Worm (Caenorhabditis elegans) whole organism, mixed stage, embryonic: Measurements from ENCODE around the gene ref-1.
"Not testable (repeated sequence)": the region's sequence is repeated elsewhere in the genome, so short reads cannot be mapped to it uniquely, and the experiment has no call there.

Experiments
- M03D4.4 ChIP-seq: sonication (generic microtip); optimal IDR thresholded peaks from 2 replicates; lab custom pipeline; 2017; ENCODE audit warnings: mild to moderate bottlenecking, missing genetic modification characterization, missing compliant biosample characterization
- bed-3 ChIP-seq: fragments of 200-800 bp; sonication (Bioruptor generic); optimal IDR thresholded peaks from 3 replicates; lab custom pipeline; 2018; ENCODE audit warnings: mild to moderate bottlenecking, missing genetic modification characterization, moderate library complexity, missing compliant biosample characterization
- blmp-1 ChIP-seq: fragments of 150-350 bp; optimal IDR thresholded peaks from 2 replicates; lab custom pipeline; 2014; ENCODE audit warnings: missing biosample characterization, missing genetic modification characterization
- ceh-39 ChIP-seq: fragments of 150-350 bp; optimal IDR thresholded peaks from 2 replicates; lab custom pipeline; 2014; ENCODE audit warnings: missing biosample characterization, missing genetic modification characterization
- ceh-43 ChIP-seq: fragments of 200-800 bp; sonication (Bioruptor generic); optimal IDR thresholded peaks from 2 replicates; lab custom pipeline; 2018; ENCODE audit warnings: mild to moderate bottlenecking, missing genetic modification characterization, moderate library complexity, missing compliant biosample characterization
- ces-1 ChIP-seq: fragments of 150-350 bp; optimal IDR thresholded peaks from 2 replicates; lab custom pipeline; 2014; ENCODE audit warnings: missing biosample characterization, missing genetic modification reagents, missing genetic modification characterization
- cnd-1 ChIP-seq: fragments of 200-800 bp; sonication (Bioruptor generic); optimal IDR thresholded peaks from 2 replicates; lab custom pipeline; 2018; ENCODE audit warnings: mild to moderate bottlenecking, missing genetic modification characterization, missing compliant biosample characterization
- drap-1 ChIP-seq: fragments of 200-800 bp; sonication (Bioruptor generic); optimal IDR thresholded peaks from 3 replicates; lab custom pipeline; 2018; ENCODE audit warnings: mild to moderate bottlenecking, missing genetic modification characterization, missing compliant biosample characterization
- elt-1 ChIP-seq: sonication (generic microtip); optimal IDR thresholded peaks from 2 replicates; lab custom pipeline; 2017; ENCODE audit warnings: missing genetic modification characterization, mild to moderate bottlenecking, missing compliant biosample characterization, antibody characterized with exemption, moderate library complexity, borderline replicate concordance; ENCODE audit not compliant: insufficient read depth
- elt-3 ChIP-seq: fragments of 150-350 bp; optimal IDR thresholded peaks from 2 replicates; lab custom pipeline; 2014; ENCODE audit warnings: missing biosample characterization, missing genetic modification characterization
- flh-1 ChIP-seq: fragments of 200-800 bp; sonication (Bioruptor generic); optimal IDR thresholded peaks from 2 replicates; lab custom pipeline; 2018; ENCODE audit warnings: mild to moderate bottlenecking, missing genetic modification characterization, moderate library complexity, missing compliant biosample characterization
- ham-2 ChIP-seq: fragments of 200-800 bp; sonication (Bioruptor generic); optimal IDR thresholded peaks from 2 replicates; lab custom pipeline; 2018; ENCODE audit warnings: mild to moderate bottlenecking, missing genetic modification characterization, missing compliant biosample characterization
- hlh-1 ChIP-seq: fragments of 150-350 bp; optimal IDR thresholded peaks from 2 replicates; lab custom pipeline; 2014; ENCODE audit warnings: missing biosample characterization, missing genetic modification reagents, missing genetic modification characterization
- lin-13 ChIP-seq: fragments of 150-350 bp; optimal IDR thresholded peaks from 2 replicates; lab custom pipeline; 2014; ENCODE audit warnings: missing biosample characterization, missing genetic modification characterization
- lin-32 ChIP-seq: fragments of 200-800 bp; sonication (Bioruptor generic); optimal IDR thresholded peaks from 2 replicates; lab custom pipeline; 2018; ENCODE audit warnings: mild to moderate bottlenecking, missing genetic modification characterization, missing compliant biosample characterization
- lsy-2 ChIP-seq: fragments of 150-350 bp; optimal IDR thresholded peaks from 2 replicates; lab custom pipeline; 2014; ENCODE audit warnings: missing biosample characterization, missing genetic modification characterization
- mab-5 ChIP-seq: fragments of 150-350 bp; optimal IDR thresholded peaks from 2 replicates; lab custom pipeline; 2014; ENCODE audit warnings: missing biosample characterization, missing genetic modification characterization
- mep-1 ChIP-seq: fragments of 150-350 bp; optimal IDR thresholded peaks from 2 replicates; lab custom pipeline; 2017; ENCODE audit warnings: missing biosample characterization, missing genetic modification reagents, missing genetic modification characterization, inconsistent platforms
- mls-2 ChIP-seq: sonication (generic microtip); optimal IDR thresholded peaks from 2 replicates; lab custom pipeline; 2016; ENCODE audit warnings: mild to moderate bottlenecking, missing genetic modification characterization, moderate library complexity, missing compliant biosample characterization
- nhr-237 ChIP-seq: fragments of 150-350 bp; optimal IDR thresholded peaks from 2 replicates; lab custom pipeline; 2014; ENCODE audit warnings: missing biosample characterization, missing genetic modification characterization
- nhr-28 ChIP-seq: fragments of 150-350 bp; optimal IDR thresholded peaks from 2 replicates; lab custom pipeline; 2014; ENCODE audit warnings: missing biosample characterization, missing genetic modification characterization
- nhr-76 ChIP-seq: sonication (generic microtip); optimal IDR thresholded peaks from 2 replicates; lab custom pipeline; 2017; ENCODE audit warnings: missing biosample characterization, missing genetic modification characterization
- pha-4 ChIP-seq: fragments of 150-350 bp; optimal IDR thresholded peaks from 2 replicates; lab custom pipeline; 2018; ENCODE audit warnings: missing biosample characterization, missing genetic modification reagents, missing genetic modification characterization
- sem-2 ChIP-seq: fragments of 200-800 bp; sonication (Bioruptor generic); optimal IDR thresholded peaks from 2 replicates; lab custom pipeline; 2018; ENCODE audit warnings: mild to moderate bottlenecking, missing genetic modification characterization, missing compliant biosample characterization
- sptf-1 ChIP-seq: sonication (generic microtip); optimal IDR thresholded peaks from 2 replicates; lab custom pipeline; 2017; ENCODE audit warnings: mild to moderate bottlenecking, missing genetic modification characterization, moderate library complexity, missing compliant biosample characterization
- tbx-8 ChIP-seq: fragments of 200-800 bp; sonication (Bioruptor generic); optimal IDR thresholded peaks from 2 replicates; lab custom pipeline; 2018; ENCODE audit warnings: mild to moderate bottlenecking, missing genetic modification characterization, moderate library complexity, missing compliant biosample characterization
- unc-120 ChIP-seq: sonication (generic microtip); optimal IDR thresholded peaks from 2 replicates; lab custom pipeline; 2017; ENCODE audit warnings: missing genetic modification characterization, missing compliant biosample characterization; ENCODE audit not compliant: poor library complexity, severe bottlenecking
- unc-39 ChIP-seq: fragments of 150-350 bp; optimal IDR thresholded peaks from 2 replicates; lab custom pipeline; 2014; ENCODE audit warnings: missing biosample characterization, missing genetic modification characterization
- unc-62 ChIP-seq: fragments of 150-350 bp; optimal IDR thresholded peaks from 2 replicates; lab custom pipeline; 2014; ENCODE audit warnings: missing biosample characterization, missing genetic modification reagents, missing genetic modification characterization
- zip-8 ChIP-seq: fragments of 150-350 bp; optimal IDR thresholded peaks from 2 replicates; lab custom pipeline; 2014; ENCODE audit warnings: missing biosample characterization, missing genetic modification characterization
- ztf-11 ChIP-seq: fragments of 150-350 bp; optimal IDR thresholded peaks from 2 replicates; lab custom pipeline; 2014; ENCODE audit warnings: missing biosample characterization, missing genetic modification characterization

The ref-1 gene

DNA sequence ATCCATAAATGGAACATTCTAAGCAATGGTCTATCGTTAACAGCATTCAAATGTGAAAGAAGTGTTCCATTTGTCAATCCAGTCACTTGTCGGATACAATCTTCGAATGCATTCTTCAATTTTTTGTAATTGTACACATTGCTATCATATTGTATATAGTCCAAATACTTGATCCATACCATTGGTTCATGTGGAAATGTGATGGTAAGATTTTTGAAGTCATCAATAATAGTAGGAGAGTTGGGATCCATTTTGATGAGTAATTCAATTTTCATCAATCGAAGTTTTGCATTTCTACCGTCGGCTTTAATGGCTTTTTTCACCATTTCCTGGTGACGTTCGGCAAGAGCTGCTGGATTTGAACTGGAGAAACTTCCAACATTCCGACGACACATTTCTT, 27.3 kb downstream of the ref-1 start:
- TF ChIP-seq zip-8 (tag; lab: Kevin White, UChicago) (no peak), nhr-28 (no peak), mep-1 (tag; lab: Kevin White, UChicago) (no peak)

DNA sequence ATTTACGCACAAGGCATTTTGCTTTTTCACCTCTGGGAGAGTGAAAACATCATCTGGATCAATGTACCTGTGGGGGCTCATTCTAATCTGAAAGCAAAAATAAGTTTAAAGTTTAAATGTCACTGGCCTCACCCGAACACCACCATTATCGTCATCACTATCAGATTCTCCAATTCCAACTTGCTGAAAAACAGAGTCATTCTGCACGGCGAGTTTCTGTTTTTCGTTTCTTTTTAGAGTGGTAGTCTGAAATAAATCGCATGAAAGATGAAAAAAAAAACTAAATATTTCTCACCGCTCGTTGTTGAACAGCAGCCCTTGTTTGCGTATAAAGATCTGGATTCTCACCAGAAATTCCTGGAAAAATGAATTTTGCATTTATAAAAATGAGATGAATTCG, 28.9 kb downstream of the ref-1 start:
- TF ChIP-seq elt-3 (tag; lab: Kevin White, UChicago) (no peak), ceh-43 (GFP tag; lab: Kevin White, UChicago) (no peak), mab-5 (tag; lab: Kevin White, UChicago) (no peak), unc-120 (no peak), elt-1 (no peak), hlh-1 (tag; lab: Kevin White, UChicago) (no peak), bed-3 (GFP tag; lab: Kevin White, UChicago) (no peak), nhr-28 (no peak), lin-32 (GFP tag; lab: Kevin White, UChicago) (no peak), zip-8 (tag; lab: Kevin White, UChicago) (no peak)

DNA sequence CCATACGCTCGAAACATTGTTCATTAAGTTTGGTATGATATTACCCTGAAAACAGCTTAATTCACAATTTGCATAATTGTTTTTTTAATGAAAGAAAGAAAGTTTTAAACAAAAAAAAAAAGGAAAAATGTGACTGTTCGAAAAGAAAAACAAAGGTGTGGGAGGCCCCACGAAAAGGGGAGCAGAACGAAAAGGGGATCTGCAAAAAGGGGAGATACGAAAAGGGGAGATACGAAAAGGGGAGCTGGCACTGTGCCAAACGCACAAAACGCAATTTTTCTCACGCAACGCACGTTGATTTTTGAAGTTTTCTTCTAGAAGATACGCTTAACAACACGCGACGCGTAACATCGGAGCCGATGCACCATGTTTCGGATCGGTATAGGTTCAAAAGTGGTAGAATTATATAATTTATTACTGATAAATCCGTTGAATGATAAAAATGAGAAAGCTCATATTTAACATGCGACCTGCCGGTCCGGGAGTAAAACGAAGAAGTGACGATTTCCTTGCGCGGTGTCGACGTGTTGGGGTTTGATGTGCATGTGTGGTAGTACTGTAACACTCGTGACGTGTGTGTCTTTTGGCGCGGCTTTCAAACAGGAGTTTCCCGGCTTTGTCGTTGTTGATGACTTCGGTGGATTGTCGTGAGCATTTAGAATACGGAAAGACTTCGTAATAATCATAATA, 29.5 kb downstream of the ref-1 start, which contains the start of gene nrde-2:
Gene nrde-2 (minus strand): TSS at position 45 of the 690 bp plus-strand sequence.
- TF ChIP-seq hlh-1, mep-1, pha-4 (tag; lab: Kevin White, UChicago): not testable (repeated sequence)

DNA sequence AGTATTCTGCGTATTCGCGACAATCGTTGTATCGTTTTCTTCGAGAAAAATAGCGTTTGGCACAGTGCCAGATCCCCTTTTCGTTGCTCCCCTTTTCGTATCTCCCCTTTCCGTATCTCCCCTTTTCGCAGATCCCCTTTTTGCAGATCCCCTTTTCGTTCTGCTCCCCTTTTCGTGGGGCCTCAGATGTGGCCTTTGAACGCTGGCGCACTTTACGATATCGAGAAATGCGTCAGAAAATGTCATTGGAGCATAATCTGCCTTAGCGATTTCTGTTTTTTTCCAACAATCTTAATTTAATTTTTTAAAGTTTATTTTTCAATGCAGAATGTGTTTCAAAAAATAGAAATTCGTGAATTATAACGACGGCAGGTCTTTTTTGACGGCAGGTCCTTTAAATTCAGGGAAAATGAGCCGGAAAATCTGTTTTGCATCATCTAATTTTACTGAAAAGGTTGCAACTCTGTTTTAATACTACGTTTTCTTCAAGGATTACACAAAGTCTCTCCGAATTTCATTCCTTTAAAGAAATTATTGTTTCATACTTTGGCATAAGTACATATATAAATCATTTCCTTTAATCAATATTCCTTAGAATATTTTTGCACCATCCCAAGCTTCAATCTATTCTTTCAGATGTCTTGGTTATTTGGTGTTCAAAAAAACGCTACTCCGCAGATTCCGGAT, 30.2 kb downstream of the ref-1 start, which contains the start of gene atad-3:
Gene atad-3 (plus strand): TSS at position 637 of the 687 bp plus-strand sequence.
- TF ChIP-seq bed-3 (GFP tag; lab: Kevin White, UChicago) (peak; percentile 54), flh-1 (no peak), hlh-1 (tag; lab: Kevin White, UChicago) (peak; percentile 38), ham-2 (GFP tag; lab: Kevin White, UChicago) (peak; percentile 3), ceh-43 (GFP tag; lab: Kevin White, UChicago) (no peak), nhr-76 (tag; lab: Kevin White, UChicago) (no peak), unc-62 (peak; percentile 23), nhr-28 (no peak), mep-1 (tag; lab: Kevin White, UChicago) (peak; percentile 87), unc-120 (peak; percentile 58), ceh-39 (no peak), mls-2 (tag; lab: Kevin White, UChicago) (peak; percentile 80), cnd-1 (tag; lab: Kevin White, UChicago) (peak; percentile 71), lsy-2 (tag; lab: Kevin White, UChicago) (peak; percentile 62), lin-32 (GFP tag; lab: Kevin White, UChicago) (peak; percentile 67), sptf-1 (tag; lab: Kevin White, UChicago) (peak; percentile 92), sem-2 (peak; percentile 24), drap-1 (GFP tag; lab: Kevin White, UChicago) (peak; percentile 78), ztf-11 (tag; lab: Kevin White, UChicago) (peak; percentile 71), lin-13 (tag; lab: Kevin White, UChicago) (peak; percentile 83), unc-39 (no peak), blmp-1 (tag; lab: Kevin White, UChicago) (no peak), M03D4.4 (tag; lab: Kevin White, UChicago) (peak; percentile 73), elt-3 (tag; lab: Kevin White, UChicago) (no peak), tbx-8 (GFP tag; lab: Kevin White, UChicago) (peak; percentile 12), ces-1 (peak; percentile 79), nhr-237 (tag; lab: Kevin White, UChicago) (peak; percentile 69), pha-4 (tag; lab: Kevin White, UChicago) (peak; percentile 15)
